Fruit fly (Drosophila melanogaster) S2 (cell line): ENCODE measurements around the gene ND-51.

ENCODE experiments used
- CG8478 ChIP-seq: fragments of >200 bp; optimal IDR thresholded peaks from 2 replicates; lab custom pipeline; 2018
- CTCF ChIP-seq, 2 experiments: fragments of >200 bp; optimal IDR thresholded peaks; 2 replicates each; lab custom pipeline; 2018

DNA sequence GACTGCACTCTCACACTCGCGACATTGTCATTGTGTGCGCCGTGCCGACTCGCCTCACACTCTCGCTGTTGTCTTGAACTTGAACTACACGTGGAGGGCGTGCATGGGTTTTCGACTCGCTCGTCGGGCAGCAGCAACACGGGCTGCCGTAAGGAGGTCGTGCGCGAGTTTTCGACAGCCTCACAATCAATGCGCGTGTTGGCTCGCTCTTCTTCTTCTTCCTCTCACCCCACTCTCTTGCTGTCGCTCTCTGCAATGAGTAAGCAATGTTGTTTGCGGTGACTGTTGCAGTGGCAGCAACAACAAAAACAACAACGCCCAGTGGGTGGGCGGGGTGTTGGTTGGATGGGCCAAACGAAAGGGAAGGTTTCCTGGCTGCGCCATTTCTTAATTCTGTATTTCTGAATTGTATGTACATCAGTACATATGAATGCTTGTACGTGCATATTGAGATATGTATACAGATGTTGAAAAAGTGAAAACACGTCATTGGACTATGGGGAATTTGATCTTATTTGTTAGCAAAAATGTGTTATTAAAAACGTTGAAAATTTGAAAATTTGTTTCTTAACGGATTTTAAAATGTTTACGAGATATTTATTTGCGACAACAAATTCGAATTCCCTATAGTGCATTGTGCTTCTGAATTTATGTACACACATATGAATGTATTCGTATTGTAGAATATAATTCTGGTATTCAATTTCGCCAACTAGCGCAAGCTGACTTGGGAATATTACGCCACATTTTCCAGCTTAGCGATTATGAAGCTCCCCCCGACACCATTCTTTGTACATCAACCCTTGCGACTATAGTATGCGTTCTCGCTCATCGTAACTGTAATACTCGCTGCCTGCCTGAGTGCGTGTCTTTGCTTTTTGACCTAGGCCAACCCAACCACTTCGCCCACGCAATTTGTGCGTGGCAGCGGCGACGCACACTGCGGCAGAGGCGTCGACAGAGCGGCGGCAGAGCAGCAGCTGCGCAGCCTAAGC lies 26.1 kb upstream of the ND-51 start:
- TF ChIP-seq CG8478 (lab: Kevin White, UChicago) = no peak
- no peak for TF ChIP-seq CTCF (optimal IDR thresholded peaks at IDR 0.05; lab: Kevin White, UChicago)
